Worm (Caenorhabditis elegans): ENCODE results near the gene semo-1.

ce11 chrIV:14106274-14106673 is 55.3 kb downstream of the semo-1 start, which contains the start of gene ins-34:
- TF ChIP-seq zip-5 (tag; optimal IDR thresholded peaks at IDR 0.05), result no peak
- TF ChIP-seq ceh-14 (tag; optimal IDR thresholded peaks at IDR 0.05), result no peak
- no peak for TF ChIP-seq ceh-48 (tag; optimal IDR thresholded peaks at IDR 0.05)
- no peak for TF ChIP-seq tbx-2 (tag; optimal IDR thresholded peaks at IDR 0.05)
- no peak for TF ChIP-seq hlh-30 (tag; optimal IDR thresholded peaks at IDR 0.05; ENCODE audit: insufficient read depth)
- no peak for TF ChIP-seq ref-2 (tag; optimal IDR thresholded peaks at IDR 0.05)
- no peak for TF ChIP-seq rnt-1 (tag; optimal IDR thresholded peaks at IDR 0.05)
- TF ChIP-seq ceh-30 (tag; optimal IDR thresholded peaks at IDR 0.05), result no peak
- TF ChIP-seq pha-4 (tag; optimal IDR thresholded peaks at IDR 0.05), result no peak
- TF ChIP-seq pqm-1 (tag; optimal IDR thresholded peaks at IDR 0.05), result no peak
- no peak for TF ChIP-seq sox-4 (tag; optimal IDR thresholded peaks at IDR 0.05)
- no peak for TF ChIP-seq dve-1 (tag; optimal IDR thresholded peaks at IDR 0.05)
- no peak for TF ChIP-seq ama-1 (optimal IDR thresholded peaks at IDR 0.05)
- TF ChIP-seq eyg-1 (tag; optimal IDR thresholded peaks at IDR 0.05), result no peak
